Fruit fly (Drosophila melanogaster): ENCODE measurements around the gene bsk.
A peak's percentile ranks its signal among the peaks of the same experiment; 100 is the strongest.

Gene bsk

dm6 chr2L:10203933-10204509, 46.3 kb downstream of the bsk start, which contains the start of gene CG34159:
CG34159 (minus strand) TSS chr2L:10204317.
- TF ChIP-seq rn (GFP tag; IDR thresholded peaks at IDR 0.05), result no peak
- no peak for TF ChIP-seq CG8301 (tag; optimal IDR thresholded peaks at IDR 0.05)
- TF ChIP-seq Pif1B (GFP tag; optimal IDR thresholded peaks at IDR 0.05), result no peak
- TF ChIP-seq CG14655 (GFP tag; optimal IDR thresholded peaks at IDR 0.05), result no peak

DNA sequence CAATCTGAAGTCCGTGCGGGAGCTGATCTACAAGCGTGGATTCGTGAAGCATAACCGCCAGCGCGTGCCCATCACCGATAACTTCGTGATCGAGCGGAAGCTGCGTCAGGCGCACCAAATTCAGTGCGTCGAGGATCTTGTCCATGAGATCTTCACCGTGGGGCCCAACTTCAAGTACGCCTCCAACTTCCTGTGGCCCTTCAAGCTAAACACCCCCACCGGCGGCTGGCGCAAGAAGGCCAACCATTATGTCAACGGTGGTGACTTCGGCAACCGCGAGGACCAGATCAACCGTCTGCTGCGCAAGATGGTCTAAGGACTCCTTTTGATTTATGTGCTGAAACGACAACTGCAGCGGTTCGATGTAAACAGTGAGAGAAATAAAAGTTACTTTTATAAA, 48.6 kb downstream of the bsk start:
- TF ChIP-seq CG32121 (GFP tag; IDR thresholded peaks at IDR 0.05), result no peak
- TF ChIP-seq D1 (tag; optimal IDR thresholded peaks at IDR 0.05), result no peak
- 0 out of 3 replicates have a peak, but pooled peaks have one; percentile 37 for TF ChIP-seq CG4496 (GFP tag; IDR thresholded peaks at IDR 0.05)
- TF ChIP-seq CG15710 (tag; optimal IDR thresholded peaks at IDR 0.05), result no peak
- no peak for TF ChIP-seq EcR (GFP tag; optimal IDR thresholded peaks at IDR 0.05)
- TF ChIP-seq Pif1A (GFP tag; optimal IDR thresholded peaks at IDR 0.05), result no peak
- TF ChIP-seq CG34367 (tag; optimal IDR thresholded peaks at IDR 0.05), result no peak

DNA sequence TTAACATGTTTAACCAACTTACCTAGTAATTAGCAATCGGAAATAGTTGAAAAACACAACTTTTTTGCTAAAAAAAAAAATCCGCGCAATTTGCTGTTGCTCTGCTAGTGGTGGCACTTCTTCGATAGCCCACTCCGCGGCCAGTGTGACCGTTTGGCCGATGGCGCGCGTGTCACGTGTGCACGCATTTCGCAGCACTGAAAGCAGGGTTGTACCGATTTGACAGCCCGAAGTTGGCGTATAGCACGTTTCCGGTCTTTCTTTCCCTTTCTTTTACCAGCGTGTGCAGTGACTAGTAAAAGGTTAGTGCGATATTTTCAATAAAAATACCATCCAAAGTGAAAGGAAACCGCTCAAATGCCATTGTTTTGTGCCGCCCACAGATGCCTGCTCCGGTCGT, 49.5 kb downstream of the bsk start, which contains the start of the genes Ripalpha and RpL7:
TSS of gene Ripalpha (minus strand) at position 128 of the 400 bp plus-strand sequence.
TSS of gene RpL7 (plus strand) at position 158 of the 400 bp plus-strand sequence.
- TF ChIP-seq D1 (tag; optimal IDR thresholded peaks at IDR 0.05) (no peak), CG12605 (GFP tag; IDR thresholded peaks at IDR 0.05) (peak; percentile 88), EcR (GFP tag; optimal IDR thresholded peaks at IDR 0.05) (no peak), Pif1A (GFP tag; optimal IDR thresholded peaks at IDR 0.05) (peak; percentile 89), Pif1B (GFP tag; optimal IDR thresholded peaks at IDR 0.05) (peak; percentile 76), CG34367 (tag; optimal IDR thresholded peaks at IDR 0.05) (peak; percentile 89), Snoo (tag; optimal IDR thresholded peaks at IDR 0.05) (peak; percentile 95), CG32121 (GFP tag; IDR thresholded peaks at IDR 0.05) (peak; percentile 77), fd96Ca (GFP tag; IDR thresholded peaks at IDR 0.05) (no peak), gl (tag; optimal IDR thresholded peaks at IDR 0.05) (peak; percentile 81), CG8301 (tag; optimal IDR thresholded peaks at IDR 0.05) (peak; percentile 61), CG9948 (tag; optimal IDR thresholded peaks at IDR 0.05) (peak; percentile 43), CG15710 (tag; optimal IDR thresholded peaks at IDR 0.05) (peak; percentile 80), CG8159 (tag; optimal IDR thresholded peaks at IDR 0.05) (peak; percentile 68), Ets98B (GFP tag; IDR thresholded peaks at IDR 0.05) (peak; percentile 91), CG10348 (GFP tag; IDR thresholded peaks at IDR 0.05) (no peak), CG17806 (tag; optimal IDR thresholded peaks at IDR 0.05) (peak; percentile 57), CG4496 (GFP tag; IDR thresholded peaks at IDR 0.05) (peak; percentile 97), rn (GFP tag; IDR thresholded peaks at IDR 0.05) (peak; percentile 85), CG13204 (GFP tag; optimal IDR thresholded peaks at IDR 0.05) (no peak), CG14655 (GFP tag; optimal IDR thresholded peaks at IDR 0.05) (no peak)

- TF ChIP-seq Ets98B (GFP tag; IDR thresholded peaks at IDR 0.05), result no peak
- no peak for TF ChIP-seq Pif1A (GFP tag; optimal IDR thresholded peaks at IDR 0.05)
- TF ChIP-seq CG8301 (tag; optimal IDR thresholded peaks at IDR 0.05), result no peak
- no peak for TF ChIP-seq D1 (tag; optimal IDR thresholded peaks at IDR 0.05)
- TF ChIP-seq gl (tag; optimal IDR thresholded peaks at IDR 0.05), result no peak
- TF ChIP-seq CG14655 (GFP tag; optimal IDR thresholded peaks at IDR 0.05), result no peak
- no peak for TF ChIP-seq Snoo (tag; optimal IDR thresholded peaks at IDR 0.05)
- no peak for TF ChIP-seq CG8159 (tag; optimal IDR thresholded peaks at IDR 0.05)
- TF ChIP-seq CG32121 (GFP tag; IDR thresholded peaks at IDR 0.05), result no peak
- no peak for TF ChIP-seq CG12605 (GFP tag; IDR thresholded peaks at IDR 0.05)
- no peak; the same call in 2 of the 3 replicates for TF ChIP-seq fd96Ca (GFP tag; IDR thresholded peaks at IDR 0.05)
- TF ChIP-seq EcR (GFP tag; optimal IDR thresholded peaks at IDR 0.05), result no peak
- no peak for TF ChIP-seq rn (GFP tag; IDR thresholded peaks at IDR 0.05)
- no peak for TF ChIP-seq Pif1B (GFP tag; optimal IDR thresholded peaks at IDR 0.05)
- TF ChIP-seq CG9948 (tag; optimal IDR thresholded peaks at IDR 0.05), result no peak
- no peak for TF ChIP-seq CG34367 (tag; optimal IDR thresholded peaks at IDR 0.05)
- no peak for TF ChIP-seq CG15710 (tag; optimal IDR thresholded peaks at IDR 0.05)
- no peak for TF ChIP-seq CG10348 (GFP tag; IDR thresholded peaks at IDR 0.05)
Observed at dm6 chr2L:10198911-10199310, 51.4 kb downstream of the bsk start, which contains the start of gene Sur. Sur (minus strand) TSS chr2L:10199117.
